Fruit fly (Drosophila melanogaster): ENCODE measurements around the gene Plp.

The Plp gene

DNA sequence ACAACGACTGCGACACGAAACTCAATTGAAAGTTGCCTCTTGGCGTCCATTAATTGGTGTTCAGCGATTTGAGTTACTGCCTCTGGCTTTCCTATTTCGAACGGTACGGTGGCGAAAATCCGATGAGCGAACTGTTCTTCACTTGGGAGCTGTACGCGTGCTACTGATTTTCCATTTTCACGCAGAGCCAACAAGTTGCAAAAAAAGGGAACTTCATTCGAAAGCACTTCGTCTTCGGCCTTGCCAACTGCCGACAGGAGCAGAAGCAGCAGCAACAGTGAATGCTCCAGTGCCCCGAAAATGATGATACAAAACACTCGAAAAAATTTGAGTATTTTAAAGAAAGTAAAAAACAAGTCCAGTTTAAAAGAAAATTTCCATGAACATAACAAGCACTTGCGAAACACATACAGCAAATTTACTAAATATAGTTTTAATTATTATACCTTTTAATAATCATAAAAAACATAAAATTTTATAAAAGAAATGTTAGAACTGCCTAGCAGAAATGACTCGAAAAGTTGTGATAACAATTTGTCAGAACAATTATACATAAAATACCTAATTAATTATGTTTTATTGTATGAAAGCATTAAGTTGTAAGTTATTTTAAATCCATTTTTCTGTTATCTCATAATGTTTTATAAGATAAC, 60.3 kb downstream of the Plp start (continued):
- TF ChIP-seq CG2875 (GFP tag; optimal IDR thresholded peaks at IDR 0.05): no peak
- no peak for TF ChIP-seq CG7786 (GFP tag; optimal IDR thresholded peaks at IDR 0.05)
- TF ChIP-seq CG13287 (GFP tag; IDR thresholded peaks at IDR 0.05; ENCODE audit: partially characterized antibody): no peak; the same call in 1 of the 2 replicates
- TF ChIP-seq CG1603 (tag; optimal IDR thresholded peaks at IDR 0.05): no peak
- no peak for TF ChIP-seq lbe (GFP tag; optimal IDR thresholded peaks at IDR 0.05)
- TF ChIP-seq CG6791 (GFP tag; IDR thresholded peaks at IDR 0.05; ENCODE audit: partially characterized antibody): no peak
- no peak for TF ChIP-seq CG6272 (GFP tag; IDR thresholded peaks at IDR 0.05)
- no peak for TF ChIP-seq fu2 (GFP tag; optimal IDR thresholded peaks at IDR 0.05)
- no peak for TF ChIP-seq fd64A (GFP tag; optimal IDR thresholded peaks at IDR 0.05)
- peak; percentile 45 for TF ChIP-seq CG10209 (GFP tag; optimal IDR thresholded peaks at IDR 0.05)
- peak in 1 of 2 experiments; percentile 58 for TF ChIP-seq Hr51 (GFP tag; optimal IDR thresholded peaks at IDR 0.05)
- TF ChIP-seq CG7745 (tag; optimal IDR thresholded peaks at IDR 0.05): no peak
- peak; percentile 36 for TF ChIP-seq NfI (GFP tag; optimal IDR thresholded peaks at IDR 0.05)
- TF ChIP-seq NK7.1 (GFP tag; optimal IDR thresholded peaks at IDR 0.05): no peak
- TF ChIP-seq CG18764 (GFP tag; optimal IDR thresholded peaks at IDR 0.05): no peak
- TF ChIP-seq CG1602 (GFP tag; optimal IDR thresholded peaks at IDR 0.05): peak; percentile 15
- TF ChIP-seq row (GFP tag; IDR thresholded peaks at IDR 0.05): peak; percentile 53
- TF ChIP-seq tin (GFP tag; optimal IDR thresholded peaks at IDR 0.05): no peak
- TF ChIP-seq sc (optimal IDR thresholded peaks at IDR 0.05): no peak
- TF ChIP-seq sc (GFP tag; optimal IDR thresholded peaks at IDR 0.05): no peak
- no peak for TF ChIP-seq NFAT (GFP tag; IDR thresholded peaks at IDR 0.05)
- peak; percentile 53 for TF ChIP-seq CG6765 (GFP tag; optimal IDR thresholded peaks at IDR 0.05)
- peak; percentile 15 for TF ChIP-seq Fer3 (tag; optimal IDR thresholded peaks at IDR 0.05)
- no peak for TF ChIP-seq CG4328 (GFP tag; optimal IDR thresholded peaks at IDR 0.05)
- no peak for TF ChIP-seq Mrtf (GFP tag; IDR thresholded peaks at IDR 0.05)
- TF ChIP-seq Awh (GFP tag; IDR thresholded peaks at IDR 0.05): no peak
- TF ChIP-seq D19B (GFP tag; optimal IDR thresholded peaks at IDR 0.05): peak; percentile 23
- no peak for TF ChIP-seq Xrp1 (GFP tag; IDR thresholded peaks at IDR 0.05)
- TF ChIP-seq CG2129 (GFP tag; IDR thresholded peaks at IDR 0.05; ENCODE audit: partially characterized antibody): no peak
- no peak for TF ChIP-seq CG8281 (tag; optimal IDR thresholded peaks at IDR 0.05)
- no peak for TF ChIP-seq psq (GFP tag; optimal IDR thresholded peaks at IDR 0.05)
- TF ChIP-seq CG14667 (GFP tag; IDR thresholded peaks at IDR 0.05): no peak
- TF ChIP-seq CG7372 (GFP tag; IDR thresholded peaks at IDR 0.05): no peak
- TF ChIP-seq CG9437 (GFP tag; optimal IDR thresholded peaks at IDR 0.05): peak; percentile 40
- no peak for TF ChIP-seq trh (GFP tag; optimal IDR thresholded peaks at IDR 0.05)
- TF ChIP-seq CG12219 (GFP tag; optimal IDR thresholded peaks at IDR 0.05): no peak
- no peak for TF ChIP-seq Poxn (GFP tag; IDR thresholded peaks at IDR 0.05)
- peak; percentile 59 for TF ChIP-seq CG10147 (GFP tag; optimal IDR thresholded peaks at IDR 0.05)
- peak in 1 of 2 experiments; percentile 30 for TF ChIP-seq Eip74EF (GFP tag; optimal IDR thresholded peaks at IDR 0.05)
- TF ChIP-seq CG6854 (GFP tag; optimal IDR thresholded peaks at IDR 0.05): peak; percentile 45
- TF ChIP-seq CG10543 (GFP tag; optimal IDR thresholded peaks at IDR 0.05): peak; percentile 58
- TF ChIP-seq CG5953 (GFP tag; IDR thresholded peaks at IDR 0.05): no peak
- no peak for TF ChIP-seq CG8089 (GFP tag; optimal IDR thresholded peaks at IDR 0.05)
- peak; percentile 85 for TF ChIP-seq CG7556 (GFP tag; optimal IDR thresholded peaks at IDR 0.05)
- TF ChIP-seq sens-2 (GFP tag; IDR thresholded peaks at IDR 0.05): no peak
- TF ChIP-seq CG9609 (GFP tag; optimal IDR thresholded peaks at IDR 0.05): no peak
- TF ChIP-seq croc (GFP tag; conservative IDR thresholded peaks at IDR 0.05): no peak
- no peak for TF ChIP-seq amos (GFP tag; IDR thresholded peaks at IDR 0.05; ENCODE audit: partially characterized antibody)
- TF ChIP-seq ato (GFP tag; IDR thresholded peaks at IDR 0.05; ENCODE audit: partially characterized antibody): no peak
- TF ChIP-seq pzg (GFP tag; optimal IDR thresholded peaks at IDR 0.05): no peak

Measured in whole organism, embryonic.